Fruit fly (Drosophila melanogaster): ENCODE measurements around the gene Tm2.

- TF ChIP-seq rn (GFP tag; IDR thresholded peaks at IDR 0.05) (no peak), EcR (GFP tag; optimal IDR thresholded peaks at IDR 0.05) (no peak), CG12605 (GFP tag; IDR thresholded peaks at IDR 0.05) (no peak), CG34367 (tag; optimal IDR thresholded peaks at IDR 0.05) (no peak), CG8301 (tag; optimal IDR thresholded peaks at IDR 0.05) (no peak), Ets98B (GFP tag; IDR thresholded peaks at IDR 0.05) (no peak), Snoo (tag; optimal IDR thresholded peaks at IDR 0.05) (no peak), CG8159 (tag; optimal IDR thresholded peaks at IDR 0.05) (no peak), CG17806 (tag; optimal IDR thresholded peaks at IDR 0.05) (no peak), CG9948 (tag; optimal IDR thresholded peaks at IDR 0.05) (no peak)
Observed at dm6 chr3R:15332994-15333393, 23.0 kb downstream of the Tm2 start, which contains the start of the genes Fkbp39 and Cyfip.

All from whole organism, pupa.